Worm (Caenorhabditis elegans) whole organism, early embryonic: ENCODE results near the gene npp-20.

ENCODE experiments used
- B0310.2 ChIP-seq: sonication (generic microtip); optimal IDR thresholded peaks from 2 replicates; lab custom pipeline; 2016; ENCODE audit warnings: mild to moderate bottlenecking, missing genetic modification characterization, missing compliant biosample characterization
- F13C5.2 ChIP-seq: sonication (generic microtip); optimal IDR thresholded peaks from 2 replicates; lab custom pipeline; 2017; ENCODE audit warnings: mild to moderate bottlenecking, missing genetic modification characterization, inconsistent platforms, missing compliant biosample characterization
- aly-1 ChIP-seq: sonication (generic microtip); optimal IDR thresholded peaks from 2 replicates; lab custom pipeline; 2016; ENCODE audit warnings: missing genetic modification characterization, missing compliant biosample characterization
- ama-1 ChIP-seq: fragments of 150-350 bp; optimal IDR thresholded peaks from 2 replicates; lab custom pipeline; 2014
- ceh-13 ChIP-seq: fragments of 200-800 bp; sonication (Bioruptor generic); optimal IDR thresholded peaks from 2 replicates; lab custom pipeline; 2018; ENCODE audit warnings: mild to moderate bottlenecking, missing genetic modification characterization, missing compliant biosample characterization
- ceh-36 ChIP-seq: sonication (generic microtip); optimal IDR thresholded peaks from 2 replicates; lab custom pipeline; 2016; ENCODE audit warnings: missing genetic modification characterization, inconsistent platforms, missing compliant biosample characterization
- ets-7 ChIP-seq: sonication (generic microtip); optimal IDR thresholded peaks from 2 replicates; lab custom pipeline; 2016; ENCODE audit warnings: missing genotype, missing genetic modification characterization, missing compliant biosample characterization
- flt-1 ChIP-seq: fragments of 200-800 bp; sonication (Bioruptor generic); IDR thresholded peaks from 2 replicates; pipeline ENCODE4 v1.3.6; 2022; ENCODE audit warnings: missing genetic modification characterization, missing compliant biosample characterization
- hmbx-1 ChIP-seq: sonication (generic microtip); optimal IDR thresholded peaks from 2 replicates; lab custom pipeline; 2016; ENCODE audit warnings: mild to moderate bottlenecking, missing genetic modification characterization, missing compliant biosample characterization
- hmg-4 ChIP-seq: fragments of 200-800 bp; sonication (Bioruptor generic); optimal IDR thresholded peaks from 2 replicates; lab custom pipeline; 2018; ENCODE audit warnings: mild to moderate bottlenecking, missing genetic modification characterization, missing compliant biosample characterization
- hnd-1 ChIP-seq: sonication (generic microtip); optimal IDR thresholded peaks from 2 replicates; lab custom pipeline; 2016; ENCODE audit warnings: missing genetic modification characterization, missing compliant biosample characterization
- pes-1 ChIP-seq: fragments of 200-800 bp; sonication (Bioruptor generic); IDR thresholded peaks from 2 replicates; pipeline ENCODE4 v1.3.6; 2022; ENCODE audit warnings: missing genetic modification reagents, missing genetic modification characterization, missing compliant biosample characterization
- scrt-1 ChIP-seq: fragments of 200-800 bp; sonication (Bioruptor generic); IDR thresholded peaks from 2 replicates; pipeline ENCODE4 v1.3.6; 2022; ENCODE audit warnings: missing genetic modification characterization, missing compliant biosample characterization
- sea-1 ChIP-seq: fragments of 200-800 bp; sonication (Bioruptor generic); conservative IDR thresholded peaks from 2 replicates; pipeline ENCODE4 v1.3.6; 2022; ENCODE audit warnings: missing genetic modification characterization, missing compliant biosample characterization
- tbx-11 ChIP-seq: fragments of 200-800 bp; sonication (Bioruptor generic); IDR thresholded peaks from 2 replicates; pipeline ENCODE4 v1.3.6; 2022; ENCODE audit warnings: missing genetic modification characterization, missing compliant biosample characterization
- tbx-37 ChIP-seq: fragments of 200-800 bp; sonication (Bioruptor generic); conservative IDR thresholded peaks from 2 replicates; pipeline ENCODE4 v1.3.6; 2022; ENCODE audit warnings: missing genetic modification reagents, missing genetic modification characterization, missing compliant biosample characterization
- tra-4 ChIP-seq: sonication (generic microtip); optimal IDR thresholded peaks from 2 replicates; lab custom pipeline; 2017; ENCODE audit warnings: missing genetic modification characterization, missing compliant biosample characterization

The npp-20 gene

DNA sequence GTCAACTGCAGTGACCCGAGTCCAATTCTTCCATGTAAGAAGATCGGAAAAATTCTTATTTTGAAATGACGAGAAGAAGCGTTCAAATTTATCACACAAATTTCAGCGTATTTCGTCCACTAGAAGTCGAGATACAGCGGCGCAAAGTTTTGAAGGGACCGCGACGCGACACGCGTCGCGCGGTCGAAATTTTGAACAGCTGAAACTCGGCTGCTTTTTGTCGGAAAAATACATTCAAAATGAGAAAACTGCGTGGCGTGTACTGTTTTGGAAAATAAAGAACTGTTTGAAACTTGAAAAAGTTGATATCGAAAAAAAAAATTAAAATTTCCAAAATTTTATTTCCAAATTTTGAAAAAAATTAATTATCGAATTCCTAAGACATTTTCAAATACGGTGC, 17.1 kb upstream of the npp-20 start:
- TF ChIP-seq B0310.2 (tag; lab: Kevin White, UChicago), result no peak
- TF ChIP-seq tra-4 (tag; lab: Kevin White, UChicago), result no peak
- no peak for TF ChIP-seq ama-1 (lab: Kevin White, UChicago)
- TF ChIP-seq tbx-37 (GFP tag; lab: Robert Waterston, UW), result no peak
- no peak for TF ChIP-seq pes-1
- no peak for TF ChIP-seq ceh-13 (GFP tag; lab: Kevin White, UChicago)
- TF ChIP-seq F13C5.2, result no peak
- TF ChIP-seq hmg-4 (GFP tag; lab: Kevin White, UChicago), result no peak
- TF ChIP-seq flt-1 (GFP tag; lab: Robert Waterston, UW), result no peak
- no peak for TF ChIP-seq ets-7 (tag; lab: Kevin White, UChicago)
- TF ChIP-seq aly-1 (tag; lab: Kevin White, UChicago), result no peak

ce11 chrIV:1510241-1510640, 14.4 kb upstream of the npp-20 start, which contains the start of gene txt-4:
TSS of gene txt-4 (plus strand) at chrIV:1510564.
- no peak for TF ChIP-seq ceh-36
- TF ChIP-seq sea-1 (GFP tag; lab: Robert Waterston, UW), result no peak

DNA sequence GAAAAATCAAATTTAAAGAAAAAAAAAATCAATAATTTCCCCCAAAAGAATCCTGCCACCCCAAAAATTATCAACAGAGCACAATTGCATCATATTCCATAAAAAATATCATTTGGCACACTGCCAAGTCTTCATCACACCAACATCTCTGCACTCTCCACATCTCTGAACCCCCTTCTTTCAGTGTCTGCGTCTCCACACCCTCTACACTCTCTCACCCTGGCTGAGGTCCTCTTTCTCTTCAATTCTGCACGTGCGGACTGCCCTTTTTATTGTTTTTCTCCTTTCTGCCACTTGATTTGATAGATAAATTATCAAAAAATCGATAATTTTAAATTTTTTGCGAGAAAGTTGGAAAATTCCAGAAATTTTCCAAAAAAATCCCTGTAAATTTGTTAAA, 1.6 kb upstream of the npp-20 start, which contains the start of gene hxk-3:
TSS of gene hxk-3 (plus strand) at position 179 of the 400 bp plus-strand sequence.
- TF ChIP-seq aly-1 (tag; lab: Kevin White, UChicago), result no peak
- no peak for TF ChIP-seq hmbx-1 (tag; lab: Kevin White, UChicago)
- TF ChIP-seq tbx-11 (GFP tag; lab: Robert Waterston, UW), result no peak
- TF ChIP-seq ama-1 (lab: Kevin White, UChicago), result no peak
- TF ChIP-seq ceh-36, result no peak
- no peak for TF ChIP-seq pes-1
- TF ChIP-seq hnd-1 (tag; lab: Kevin White, UChicago), result no peak
- no peak for TF ChIP-seq F13C5.2
- TF ChIP-seq ceh-13 (GFP tag; lab: Kevin White, UChicago), result no peak
- TF ChIP-seq B0310.2 (tag; lab: Kevin White, UChicago), result no peak
- no peak for TF ChIP-seq ets-7 (tag; lab: Kevin White, UChicago)

ce11 chrIV:1496679-1497033, 834 bp upstream of the npp-20 start:
- TF ChIP-seq F13C5.2 (no peak), ets-7 (tag; lab: Kevin White, UChicago) (no peak), flt-1 (GFP tag; lab: Robert Waterston, UW) (no peak), scrt-1 (GFP tag; lab: Robert Waterston, UW) (no peak), B0310.2 (tag; lab: Kevin White, UChicago) (no peak), ceh-13 (GFP tag; lab: Kevin White, UChicago) (no peak), ama-1 (lab: Kevin White, UChicago) (no peak)

DNA sequence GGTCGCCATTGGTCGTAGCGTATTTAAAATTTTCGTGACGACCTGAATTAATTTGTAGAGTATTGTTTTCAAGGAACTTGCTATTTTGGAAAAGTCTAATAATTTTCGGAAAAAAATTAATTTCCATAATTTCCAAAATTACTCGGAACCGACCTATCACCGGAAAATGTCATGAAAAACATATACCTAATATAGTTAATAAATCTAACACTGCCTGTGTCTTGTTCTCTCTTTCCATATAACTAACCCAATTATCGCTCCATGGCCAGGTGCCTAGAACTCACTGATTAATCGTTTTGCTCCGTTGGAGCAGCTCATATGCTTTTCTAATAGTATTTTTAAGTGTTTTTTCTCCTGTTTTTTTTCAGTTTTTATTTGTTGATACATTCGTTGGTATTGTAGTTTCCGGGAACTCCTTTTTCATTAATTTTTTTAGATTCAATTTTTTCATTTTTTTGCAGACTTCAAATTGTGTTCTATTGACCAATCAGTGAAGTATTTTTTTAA, 10.8 kb downstream of the npp-20 start, which contains the start of gene Y77E11A.16:
TSS of gene Y77E11A.16 (plus strand) at position 457 of the 507 bp plus-strand sequence.
- TF ChIP-seq tbx-37 (GFP tag; lab: Robert Waterston, UW) (no peak), hmg-4 (GFP tag; lab: Kevin White, UChicago) (no peak), B0310.2 (tag; lab: Kevin White, UChicago) (no peak), flt-1 (GFP tag; lab: Robert Waterston, UW) (no peak), ama-1 (lab: Kevin White, UChicago) (no peak), tbx-11 (GFP tag; lab: Robert Waterston, UW) (no peak), aly-1 (tag; lab: Kevin White, UChicago) (no peak), hmbx-1 (tag; lab: Kevin White, UChicago) (no peak), F13C5.2 (no peak), scrt-1 (GFP tag; lab: Robert Waterston, UW) (no peak), tra-4 (tag; lab: Kevin White, UChicago) (no peak)

ce11 chrIV:1478649-1479048, 17.2 kb downstream of the npp-20 start:
- no peak for TF ChIP-seq ceh-36
- no peak for TF ChIP-seq pes-1
- no peak for TF ChIP-seq sea-1 (GFP tag; lab: Robert Waterston, UW)
- TF ChIP-seq ceh-13 (GFP tag; lab: Kevin White, UChicago), result no peak
- TF ChIP-seq B0310.2 (tag; lab: Kevin White, UChicago), result no peak
- TF ChIP-seq tra-4 (tag; lab: Kevin White, UChicago), result no peak
- TF ChIP-seq ama-1 (lab: Kevin White, UChicago), result no peak
- no peak for TF ChIP-seq scrt-1 (GFP tag; lab: Robert Waterston, UW)
- TF ChIP-seq F13C5.2, result no peak
- no peak for TF ChIP-seq aly-1 (tag; lab: Kevin White, UChicago)
- no peak for TF ChIP-seq ets-7 (tag; lab: Kevin White, UChicago)
- TF ChIP-seq hmg-4 (GFP tag; lab: Kevin White, UChicago), result no peak
- no peak for TF ChIP-seq hmbx-1 (tag; lab: Kevin White, UChicago)
- TF ChIP-seq flt-1 (GFP tag; lab: Robert Waterston, UW), result no peak

ce11 chrIV:1475009-1475408, 20.8 kb downstream of the npp-20 start, which contains the start of gene Y77E11A.12:
TSS of gene Y77E11A.12 (minus strand) at chrIV:1475109.
- no peak for TF ChIP-seq ceh-36
- no peak for TF ChIP-seq B0310.2 (tag; lab: Kevin White, UChicago)
- TF ChIP-seq hmg-4 (GFP tag; lab: Kevin White, UChicago), result no peak
- TF ChIP-seq flt-1 (GFP tag; lab: Robert Waterston, UW), result no peak
- TF ChIP-seq aly-1 (tag; lab: Kevin White, UChicago), result no peak
- TF ChIP-seq F13C5.2, result no peak
- no peak for TF ChIP-seq scrt-1 (GFP tag; lab: Robert Waterston, UW)
- no peak for TF ChIP-seq ets-7 (tag; lab: Kevin White, UChicago)
- no peak for TF ChIP-seq ceh-13 (GFP tag; lab: Kevin White, UChicago)
- TF ChIP-seq sea-1 (GFP tag; lab: Robert Waterston, UW), result no peak
- TF ChIP-seq tra-4 (tag; lab: Kevin White, UChicago), result no peak
- TF ChIP-seq hmbx-1 (tag; lab: Kevin White, UChicago), result no peak
